Worm (Caenorhabditis elegans) whole organism, L4 larva: ENCODE data around the gene F09A5.2.

Experiments used
- F10B5.3 ChIP-seq: sonication (generic microtip); optimal IDR thresholded peaks from 2 replicates; lab custom pipeline; 2016; ENCODE audit warnings: mild to moderate bottlenecking, missing genetic modification characterization, missing compliant biosample characterization
- F26F4.8 ChIP-seq: fragments of 200-800 bp; sonication (Bioruptor generic); conservative IDR thresholded peaks from 2 replicates; pipeline ENCODE4 v1.3.6; 2022; ENCODE audit warnings: missing genetic modification characterization, missing compliant biosample characterization
- F44E2.7 ChIP-seq: fragments of 200-800 bp; sonication (Bioruptor generic); IDR thresholded peaks from 2 replicates; pipeline ENCODE4 v2.1.2; 2022; ENCODE audit warnings: missing genetic modification characterization, missing compliant biosample characterization
- R02D3.7 ChIP-seq: fragments of 150-350 bp; sonication (generic microtip); optimal IDR thresholded peaks from 3 replicates; lab custom pipeline; 2014; ENCODE audit warnings: missing biosample characterization, missing genetic modification characterization
- T20F7.1 ChIP-seq: fragments of 200-800 bp; sonication (Bioruptor generic); optimal IDR thresholded peaks from 2 replicates; lab custom pipeline; 2018; ENCODE audit warnings: mild to moderate bottlenecking, missing genetic modification characterization, missing compliant biosample characterization
- T26A8.4 ChIP-seq: fragments of 200-800 bp; sonication (Bioruptor generic); IDR thresholded peaks from 2 replicates; pipeline ENCODE4 v1.3.6; 2022; ENCODE audit warnings: missing genetic modification characterization, missing compliant biosample characterization
- Y105C5A.15 ChIP-seq: fragments of 200-800 bp; sonication (Bioruptor generic); IDR thresholded peaks from 2 replicates; pipeline ENCODE4 v1.3.6; 2022; ENCODE audit warnings: missing genetic modification characterization, missing compliant biosample characterization
- Y48G9A.11 ChIP-seq: fragments of 200-800 bp; sonication (Bioruptor generic); IDR thresholded peaks from 2 replicates; pipeline ENCODE4 v1.3.6; 2022; ENCODE audit warnings: missing genetic modification reagents, missing genetic modification characterization, missing compliant biosample characterization
- Y5F2A.4 ChIP-seq: fragments of 200-800 bp; sonication (Bioruptor generic); optimal IDR thresholded peaks from 2 replicates; lab custom pipeline; 2018; ENCODE audit warnings: mild to moderate bottlenecking, missing genetic modification characterization, missing compliant biosample characterization
- ZK337.2 ChIP-seq: fragments of 200-800 bp; sonication (Bioruptor generic); IDR thresholded peaks from 2 replicates; pipeline ENCODE4 v1.3.6; 2022; ENCODE audit warnings: missing genetic modification reagents, missing genetic modification characterization, missing compliant biosample characterization
- ZK546.5 ChIP-seq, 2 experiments: sonication (generic microtip); optimal IDR thresholded peaks; 2 replicates each; lab custom pipeline; 2017; ENCODE audit warnings: missing biosample characterization in 2 of 2, missing genetic modification characterization in 2 of 2
- aha-1 ChIP-seq: fragments of 150-350 bp; peaks from one replicate; lab custom pipeline; 2014; ENCODE audit warnings: missing biosample characterization, missing genetic modification characterization
- arid-1 ChIP-seq: fragments of 200-800 bp; sonication (Bioruptor generic); conservative IDR thresholded peaks from 2 replicates; pipeline ENCODE4 v1.3.6; 2022; ENCODE audit warnings: missing genetic modification reagents, missing genetic modification characterization, missing compliant biosample characterization
- attf-4 ChIP-seq: sonication (generic microtip); optimal IDR thresholded peaks from 3 replicates; lab custom pipeline; 2017; ENCODE audit warnings: missing biosample characterization, missing genetic modification characterization
- ceh-28 ChIP-seq: fragments of 150-350 bp; optimal IDR thresholded peaks from 2 replicates; lab custom pipeline; 2014; ENCODE audit warnings: missing biosample characterization, missing genetic modification reagents, missing genetic modification characterization
- ceh-32 ChIP-seq: sonication (generic microtip); optimal IDR thresholded peaks from 2 replicates; lab custom pipeline; 2016; ENCODE audit warnings: mild to moderate bottlenecking, missing genetic modification characterization, missing compliant biosample characterization; ENCODE audit not compliant: poor library complexity
- dmd-8 ChIP-seq: fragments of 200-800 bp; sonication (Bioruptor generic); IDR thresholded peaks from 2 replicates; pipeline ENCODE4 v1.3.6; 2022; ENCODE audit warnings: missing genetic modification characterization, missing compliant biosample characterization
- dpl-1 ChIP-seq: fragments of 150-350 bp; optimal IDR thresholded peaks from 2 replicates; lab custom pipeline; 2014; ENCODE audit warnings: missing biosample characterization, missing genetic modification reagents, missing genetic modification characterization
- duxl-1 ChIP-seq: sonication (generic microtip); optimal IDR thresholded peaks from 2 replicates; lab custom pipeline; 2016; ENCODE audit warnings: mild to moderate bottlenecking, missing genetic modification characterization, moderate library complexity, missing compliant biosample characterization; ENCODE audit not compliant: poor library complexity
- dve-1 ChIP-seq: sonication (generic microtip); optimal IDR thresholded peaks from 2 replicates; lab custom pipeline; 2017; ENCODE audit warnings: antibody characterized with exemption, mild to moderate bottlenecking, missing genetic modification characterization, missing compliant biosample characterization; ENCODE audit not compliant: insufficient read depth
- egl-43 ChIP-seq: fragments of 200-800 bp; sonication (Bioruptor generic); IDR thresholded peaks from 2 replicates; pipeline ENCODE4 v1.3.6; 2022; ENCODE audit warnings: missing genetic modification reagents, missing genetic modification characterization, missing compliant biosample characterization
- gei-8 ChIP-seq: fragments of 200-800 bp; sonication (Bioruptor generic); optimal IDR thresholded peaks from 2 replicates; lab custom pipeline; 2018; ENCODE audit warnings: mild to moderate bottlenecking, missing genetic modification characterization, missing compliant biosample characterization
- hlh-30 ChIP-seq: sonication (generic microtip); optimal IDR thresholded peaks from 2 replicates; lab custom pipeline; 2017; ENCODE audit warnings: antibody characterized with exemption, mild to moderate bottlenecking, missing genetic modification characterization, missing compliant biosample characterization; ENCODE audit not compliant: insufficient read depth
- hmg-1.1 ChIP-seq: fragments of 200-800 bp; sonication (Bioruptor generic); IDR thresholded peaks from 2 replicates; pipeline ENCODE4 v1.3.6; 2022; ENCODE audit warnings: missing genetic modification reagents, missing genetic modification characterization, missing compliant biosample characterization
- jun-1 ChIP-seq: fragments of 150-350 bp; optimal IDR thresholded peaks from 2 replicates; lab custom pipeline; 2014; ENCODE audit warnings: missing biosample characterization, missing genetic modification reagents, missing genetic modification characterization
- lin-38 ChIP-seq: fragments of 200-800 bp; sonication (Bioruptor generic); IDR thresholded peaks from 2 replicates; pipeline ENCODE4 v1.3.6; 2022; ENCODE audit warnings: missing genetic modification reagents, missing genetic modification characterization, missing compliant biosample characterization
- lin-39 ChIP-seq: fragments of 150-350 bp; optimal IDR thresholded peaks from 2 replicates; lab custom pipeline; 2014; ENCODE audit warnings: missing biosample characterization, missing genetic modification reagents, missing genetic modification characterization
- lir-3 ChIP-seq: sonication (generic microtip); optimal IDR thresholded peaks from 2 replicates; lab custom pipeline; 2016; ENCODE audit warnings: mild to moderate bottlenecking, missing genetic modification characterization, missing compliant biosample characterization
- madf-9 ChIP-seq: fragments of 200-800 bp; sonication (Bioruptor generic); conservative IDR thresholded peaks from 2 replicates; pipeline ENCODE4 v1.3.6; 2022; ENCODE audit warnings: missing genetic modification reagents, missing genetic modification characterization, missing compliant biosample characterization
- mdt-29 ChIP-seq: fragments of 200-800 bp; sonication (Bioruptor generic); IDR thresholded peaks from 2 replicates; pipeline ENCODE4 v1.3.6; 2022; ENCODE audit warnings: missing genetic modification reagents, missing genetic modification characterization, missing compliant biosample characterization
- mxl-2 ChIP-seq: fragments of 200-800 bp; sonication (Bioruptor generic); conservative IDR thresholded peaks from 2 replicates; pipeline ENCODE4 v1.3.6; 2022; ENCODE audit warnings: missing genetic modification reagents, missing genetic modification characterization, missing compliant biosample characterization
- mxl-3 ChIP-seq: fragments of 200-800 bp; sonication (Bioruptor generic); optimal IDR thresholded peaks from 2 replicates; lab custom pipeline; 2018; ENCODE audit warnings: mild to moderate bottlenecking, missing genetic modification characterization, missing compliant biosample characterization
- nhr-10 ChIP-seq: fragments of 150-350 bp; optimal IDR thresholded peaks from 2 replicates; lab custom pipeline; 2014; ENCODE audit warnings: missing biosample characterization, missing genetic modification characterization
- nhr-102 ChIP-seq: sonication (generic microtip); optimal IDR thresholded peaks from 2 replicates; lab custom pipeline; 2016; ENCODE audit warnings: mild to moderate bottlenecking, missing genetic modification characterization, moderate library complexity, missing compliant biosample characterization
- nhr-11 ChIP-seq: fragments of 150-350 bp; optimal IDR thresholded peaks from 2 replicates; lab custom pipeline; 2014; ENCODE audit warnings: missing biosample characterization, missing genetic modification characterization
- nhr-237 ChIP-seq: sonication (generic microtip); optimal IDR thresholded peaks from 2 replicates; lab custom pipeline; 2017; ENCODE audit warnings: missing biosample characterization, missing genetic modification characterization
- nhr-28 ChIP-seq: fragments of 150-350 bp; optimal IDR thresholded peaks from 2 replicates; lab custom pipeline; 2014; ENCODE audit warnings: missing biosample characterization, missing genetic modification characterization
- nhr-48 ChIP-seq: sonication (generic microtip); optimal IDR thresholded peaks from 2 replicates; lab custom pipeline; 2016; ENCODE audit warnings: mild to moderate bottlenecking, missing genetic modification characterization, missing compliant biosample characterization
- nhr-6 ChIP-seq: fragments of 150-350 bp; optimal IDR thresholded peaks from 2 replicates; lab custom pipeline; 2014; ENCODE audit warnings: missing biosample characterization, missing genetic modification characterization
- nhr-76 ChIP-seq: fragments of 150-350 bp; optimal IDR thresholded peaks from 2 replicates; lab custom pipeline; 2014; ENCODE audit warnings: missing biosample characterization, missing genetic modification characterization
- rbr-2 ChIP-seq: sonication (generic microtip); optimal IDR thresholded peaks from 2 replicates; lab custom pipeline; 2016; ENCODE audit warnings: missing genotype, missing genetic modification characterization, missing compliant biosample characterization
- saeg-2 ChIP-seq: fragments of 200-800 bp; sonication (Bioruptor generic); IDR thresholded peaks from 2 replicates; pipeline ENCODE4 v1.3.6; 2022; ENCODE audit warnings: missing genetic modification reagents, missing genetic modification characterization, missing compliant biosample characterization
- sdz-12 ChIP-seq: fragments of 200-800 bp; sonication (Bioruptor generic); optimal IDR thresholded peaks from 2 replicates; lab custom pipeline; 2018; ENCODE audit warnings: mild to moderate bottlenecking, missing genetic modification characterization, missing compliant biosample characterization
- set-16 ChIP-seq: fragments of 200-800 bp; sonication (Bioruptor generic); IDR thresholded peaks from 2 replicates; pipeline ENCODE4 v1.3.6; 2022; ENCODE audit warnings: missing genetic modification reagents, missing genetic modification characterization, missing compliant biosample characterization
- skn-1 ChIP-seq: fragments of 150-350 bp; optimal IDR thresholded peaks from 2 replicates; lab custom pipeline; 2014; ENCODE audit warnings: missing biosample characterization, missing genetic modification characterization
- tag-97 ChIP-seq: fragments of 200-800 bp; sonication (Bioruptor generic); IDR thresholded peaks from 2 replicates; pipeline ENCODE4 v1.3.6; 2022; ENCODE audit warnings: missing genetic modification characterization, missing compliant biosample characterization
- tra-1 ChIP-seq: fragments of 200-800 bp; sonication (Bioruptor generic); IDR thresholded peaks from 2 replicates; pipeline ENCODE4 v1.3.6; 2022; ENCODE audit warnings: missing genetic modification reagents, missing genetic modification characterization, missing compliant biosample characterization
- unc-62 ChIP-seq, 3 experiments: fragments of 150-350 bp in 1 of 3; sonication (generic microtip); optimal IDR thresholded peaks in 2 of 3; peaks in 1 of 3; 1 replicate in 1 of 3; 2 replicates in 2 of 3; lab custom pipeline; 2014 to 2017; ENCODE audit warnings: missing biosample characterization in 3 of 3, missing genetic modification characterization in 3 of 3, missing genetic modification reagents in 3 of 3, missing genotype in 1 of 3
- vab-7 ChIP-seq: fragments of 200-800 bp; sonication (Bioruptor generic); IDR thresholded peaks from 2 replicates; pipeline ENCODE4 v1.3.6; 2022; ENCODE audit warnings: missing genetic modification reagents, missing genetic modification characterization, missing compliant biosample characterization
- zip-11 ChIP-seq: fragments of 200-800 bp; sonication (Bioruptor generic); IDR thresholded peaks from 2 replicates; pipeline ENCODE4 v1.3.6; 2022; ENCODE audit warnings: missing genetic modification characterization, missing compliant biosample characterization
- zip-2 ChIP-seq: fragments of 150-350 bp; optimal IDR thresholded peaks from 2 replicates; lab custom pipeline; 2014; ENCODE audit warnings: missing biosample characterization, missing genetic modification characterization
- ztf-7 ChIP-seq: fragments of 150-350 bp; optimal IDR thresholded peaks from 2 replicates; lab custom pipeline; 2014; ENCODE audit warnings: missing biosample characterization, missing genetic modification characterization

Gene F09A5.2

DNA sequence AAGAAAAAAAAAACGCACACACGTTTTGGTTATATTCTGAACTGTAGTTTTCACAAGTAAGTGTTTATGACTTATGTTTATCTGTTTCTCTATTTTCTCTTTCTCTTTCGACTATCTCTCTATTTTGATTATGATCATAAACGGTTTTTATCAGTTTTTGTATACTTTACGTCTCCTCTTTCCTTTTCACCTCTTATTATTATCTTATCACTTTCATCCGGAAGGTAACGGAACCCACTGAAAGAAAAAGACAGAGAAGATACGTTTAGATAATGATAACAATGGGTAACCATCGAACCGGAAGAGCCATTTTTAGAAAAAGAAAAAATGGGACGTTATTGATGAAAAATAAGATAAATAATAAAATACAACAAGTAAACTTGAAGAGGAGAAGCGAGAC, 30.8 kb downstream of the F09A5.2 start (continued):
- no peak for TF ChIP-seq attf-4
- TF ChIP-seq arid-1 = no peak
- no peak for TF ChIP-seq R02D3.7
- no peak for TF ChIP-seq nhr-237 (tag; lab: Kevin White, UChicago)
- peak; percentile 50 for TF ChIP-seq nhr-10 (tag; lab: Kevin White, UChicago)
- TF ChIP-seq lir-3 (tag; lab: Kevin White, UChicago) = no peak
- TF ChIP-seq ZK337.2 (GFP tag; lab: Robert Waterston, UW) = no peak
- no peak for TF ChIP-seq gei-8 (GFP tag; lab: Kevin White, UChicago)
- peak; percentile 35 for TF ChIP-seq jun-1
- TF ChIP-seq rbr-2 (tag; lab: Kevin White, UChicago) = no peak
- TF ChIP-seq Y105C5A.15 (GFP tag; lab: Robert Waterston, UW) = no peak
- TF ChIP-seq nhr-76 (tag; lab: Kevin White, UChicago) = no peak
- no peak for TF ChIP-seq nhr-11 (tag; lab: Kevin White, UChicago)
- TF ChIP-seq vab-7 (GFP tag; lab: Robert Waterston, UW) = no peak
- TF ChIP-seq egl-43 (GFP tag; lab: Robert Waterston, UW) = no peak
- peak; percentile 77; the same call in 1 of the 2 replicates for TF ChIP-seq tra-1
- no peak for TF ChIP-seq nhr-6 (tag; lab: Kevin White, UChicago)
- no peak for TF ChIP-seq ceh-32 (tag; lab: Kevin White, UChicago)
- TF ChIP-seq nhr-102 (tag; lab: Kevin White, UChicago) = peak; percentile 77
- peak; percentile 5 for TF ChIP-seq hlh-30
- TF ChIP-seq F26F4.8 (GFP tag; lab: Robert Waterston, UW) = no peak
- no peak for TF ChIP-seq ceh-28
- TF ChIP-seq mxl-3 (GFP tag; lab: Kevin White, UChicago) = no peak
- no peak for TF ChIP-seq sdz-12 (GFP tag; lab: Kevin White, UChicago)
- TF ChIP-seq F44E2.7 (GFP tag; lab: Robert Waterston, UW) = no peak
- no peak for TF ChIP-seq lin-38 (GFP tag; lab: Robert Waterston, UW)
- no peak for TF ChIP-seq hmg-1.1 (GFP tag; lab: Robert Waterston, UW)
- TF ChIP-seq T26A8.4 (GFP tag; lab: Robert Waterston, UW) = no peak
- no peak for TF ChIP-seq skn-1 (tag; lab: Kevin White, UChicago)
- no peak for TF ChIP-seq lin-39 (tag; lab: Kevin White, UChicago)
- no peak for TF ChIP-seq saeg-2 (GFP tag; lab: Robert Waterston, UW)
- TF ChIP-seq T20F7.1 (GFP tag; lab: Kevin White, UChicago) = no peak
- TF ChIP-seq aha-1 (tag; lab: Kevin White, UChicago) = peak; percentile 12
- no peak for TF ChIP-seq ztf-7
- no peak for TF ChIP-seq dpl-1
- TF ChIP-seq Y5F2A.4 = no peak
- TF ChIP-seq F10B5.3 (tag; lab: Kevin White, UChicago) = no peak
- no peak for TF ChIP-seq mdt-29 (GFP tag; lab: Robert Waterston, UW)
- TF ChIP-seq Y48G9A.11 (GFP tag; lab: Robert Waterston, UW) = no peak
- TF ChIP-seq unc-62 (GFP tag; optimal IDR thresholded peaks at IDR 0.05 in 1 of 2; lab: Kevin White, UChicago) = no peak
- TF ChIP-seq unc-62 (tag; optimal IDR thresholded peaks at IDR 0.05; lab: Kevin White, UChicago) = no peak
- TF ChIP-seq zip-11 (GFP tag; lab: Robert Waterston, UW) = no peak
- no peak for TF ChIP-seq ZK546.5 (tag; optimal IDR thresholded peaks at IDR 0.05; lab: Kevin White, UChicago)
- peak; percentile 27 for TF ChIP-seq zip-2 (tag; lab: Kevin White, UChicago)
- no peak for TF ChIP-seq madf-9 (GFP tag; lab: Robert Waterston, UW)
- no peak for TF ChIP-seq set-16 (GFP tag; lab: Robert Waterston, UW)
- peak; percentile 95 for TF ChIP-seq nhr-28
- no peak for TF ChIP-seq dmd-8 (GFP tag; lab: Robert Waterston, UW)
- no peak for TF ChIP-seq mxl-2 (GFP tag; lab: Robert Waterston, UW)
- TF ChIP-seq dve-1 = peak; percentile 97
- TF ChIP-seq nhr-48 (tag; lab: Kevin White, UChicago) = peak; percentile 63
- TF ChIP-seq duxl-1 (tag; lab: Kevin White, UChicago) = no peak
- TF ChIP-seq tag-97 = no peak
